Fruit fly (Drosophila melanogaster) whole organism, prepupa: Measurements from ENCODE around the gene Pif1B.

Experiments
- Blimp-1 ChIP-seq: fragments of 200-800 bp; sonication (Bioruptor generic); optimal IDR thresholded peaks from 3 replicates; lab custom pipeline; 2017; ENCODE audit warnings: missing biosample characterization, missing genetic modification characterization, mild to moderate bottlenecking, moderate library complexity, missing genetic modification reagents
- CG10631 ChIP-seq: fragments of 200-800 bp; sonication (Bioruptor generic); optimal IDR thresholded peaks from 2 replicates; lab custom pipeline; 2016; ENCODE audit warnings: missing biosample characterization, missing genetic modification characterization
- CG10669 ChIP-seq: fragments of 200-800 bp; sonication (Bioruptor generic); optimal IDR thresholded peaks from 3 replicates; lab custom pipeline; 2018; ENCODE audit warnings: missing biosample characterization, mild to moderate bottlenecking, missing genetic modification characterization, moderate library complexity
- CG11294 ChIP-seq: fragments of 200-800 bp; sonication (Bioruptor generic); IDR thresholded peaks from 2 replicates; pipeline ENCODE4 v1.3.6; 2022; ENCODE audit warnings: missing biosample characterization, missing genetic modification characterization
- CG11762 ChIP-seq: fragments of 200-800 bp; sonication (Bioruptor generic); optimal IDR thresholded peaks from 3 replicates; lab custom pipeline; 2016; ENCODE audit warnings: missing biosample characterization, missing genetic modification characterization; ENCODE audit not compliant: insufficient read depth
- CG11902 ChIP-seq: fragments of 200-800 bp; sonication (Bioruptor generic); optimal IDR thresholded peaks from 3 replicates; lab custom pipeline; 2016; ENCODE audit warnings: missing biosample characterization, missing genetic modification characterization
- CG15336 ChIP-seq: fragments of 200-800 bp; sonication (Bioruptor generic); IDR thresholded peaks from 2 replicates; pipeline ENCODE4 v1.3.6; 2022; ENCODE audit warnings: missing biosample characterization, missing genetic modification characterization
- CG16779 ChIP-seq: fragments of 200-800 bp; sonication (Bioruptor generic); optimal IDR thresholded peaks from 3 replicates; lab custom pipeline; 2017; ENCODE audit warnings: missing biosample characterization, mild to moderate bottlenecking, missing genetic modification characterization
- CG3032 ChIP-seq: fragments of 200-800 bp; optimal IDR thresholded peaks from 2 replicates; lab custom pipeline; 2019; ENCODE audit warnings: missing biosample characterization, mild to moderate bottlenecking, missing genetic modification characterization, moderate library complexity
- CG31627 ChIP-seq: fragments of 200-800 bp; sonication (Bioruptor generic); optimal IDR thresholded peaks from 3 replicates; lab custom pipeline; 2016; ENCODE audit warnings: missing biosample characterization, missing genetic modification characterization
- CG32006 ChIP-seq: fragments of 200-800 bp; sonication (Bioruptor generic); optimal IDR thresholded peaks from 3 replicates; lab custom pipeline; 2017; ENCODE audit warnings: missing biosample characterization, mild to moderate bottlenecking, missing genetic modification characterization
- CG34406 ChIP-seq: fragments of 200-800 bp; sonication (Bioruptor generic); optimal IDR thresholded peaks from 3 replicates; lab custom pipeline; 2016; ENCODE audit warnings: missing biosample characterization, missing genetic modification characterization
- CG3919 ChIP-seq: fragments of 200-800 bp; sonication (Bioruptor generic); optimal IDR thresholded peaks from 3 replicates; lab custom pipeline; 2016; ENCODE audit warnings: missing biosample characterization, missing genetic modification characterization
- CG4318 ChIP-seq: fragments of 200-800 bp; sonication (Bioruptor generic); optimal IDR thresholded peaks from 3 replicates; lab custom pipeline; 2017; ENCODE audit warnings: missing biosample characterization, mild to moderate bottlenecking, missing genetic modification characterization
- CG6276 ChIP-seq: fragments of 200-800 bp; sonication (Bioruptor generic); optimal IDR thresholded peaks from 2 replicates; lab custom pipeline; 2017; ENCODE audit warnings: missing biosample characterization, mild to moderate bottlenecking, missing genetic modification characterization
- CG6792 ChIP-seq: fragments of 200-800 bp; sonication (Bioruptor generic); optimal IDR thresholded peaks from 3 replicates; lab custom pipeline; 2016; ENCODE audit warnings: missing biosample characterization, missing genetic modification characterization
- CG6808 ChIP-seq: fragments of 200-800 bp; sonication (Bioruptor generic); optimal IDR thresholded peaks from 3 replicates; lab custom pipeline; 2017; ENCODE audit warnings: missing biosample characterization, missing genetic modification characterization, mild to moderate bottlenecking, moderate library complexity, missing genetic modification reagents
- CG7368 ChIP-seq: fragments of 200-800 bp; sonication (Bioruptor generic); optimal IDR thresholded peaks from 3 replicates; lab custom pipeline; 2016; ENCODE audit warnings: missing biosample characterization, missing genetic modification characterization
- CG8119 ChIP-seq: fragments of 200-800 bp; sonication (Bioruptor generic); IDR thresholded peaks from 3 replicates; pipeline ENCODE4 v1.3.6; 2022; ENCODE audit warnings: missing biosample characterization, missing genetic modification characterization
- CG8632 ChIP-seq: fragments of 200-800 bp; sonication (Bioruptor generic); optimal IDR thresholded peaks from 3 replicates; lab custom pipeline; 2016; ENCODE audit warnings: missing biosample characterization, missing genetic modification characterization
- Eip75B ChIP-seq: fragments of 200-800 bp; sonication (Bioruptor generic); optimal IDR thresholded peaks from 3 replicates; lab custom pipeline; 2016; ENCODE audit warnings: missing biosample characterization, missing genetic modification characterization
- Eip78C ChIP-seq: fragments of 200-800 bp; sonication (Bioruptor generic); peaks from one replicate; lab custom pipeline; 2016; ENCODE audit warnings: missing biosample characterization, missing genetic modification characterization
- Eip93F ChIP-seq: fragments of 200-800 bp; sonication (Bioruptor generic); optimal IDR thresholded peaks from 2 replicates; lab custom pipeline; 2016; ENCODE audit warnings: missing biosample characterization, mild to moderate bottlenecking, missing genetic modification characterization
- Ets21C ChIP-seq: fragments of 200-800 bp; sonication (Bioruptor generic); optimal IDR thresholded peaks from 3 replicates; lab custom pipeline; 2016; ENCODE audit warnings: missing biosample characterization, missing genetic modification characterization
- Gug ChIP-seq: fragments of 200-800 bp; sonication (Bioruptor generic); IDR thresholded peaks from 2 replicates; pipeline ENCODE4 v1.3.6; 2022; ENCODE audit warnings: missing biosample characterization, missing genetic modification characterization
- Hr39 ChIP-seq: fragments of 200-800 bp; sonication (Bioruptor generic); optimal IDR thresholded peaks from 2 replicates; lab custom pipeline; 2016; ENCODE audit warnings: missing biosample characterization, missing genetic modification characterization
- Hr4 ChIP-seq: fragments of 200-800 bp; sonication (Bioruptor generic); optimal IDR thresholded peaks from 3 replicates; lab custom pipeline; 2016; ENCODE audit warnings: missing biosample characterization, missing genetic modification characterization
- OdsH ChIP-seq: fragments of 200-800 bp; sonication (Bioruptor generic); optimal IDR thresholded peaks from 3 replicates; lab custom pipeline; 2016; ENCODE audit warnings: missing biosample characterization, missing genetic modification characterization
- Smox ChIP-seq: fragments of 200-800 bp; sonication (Bioruptor generic); optimal IDR thresholded peaks from 3 replicates; lab custom pipeline; 2016; ENCODE audit warnings: missing biosample characterization, missing genetic modification characterization
- Sox102F ChIP-seq: fragments of 200-800 bp; sonication (Bioruptor generic); optimal IDR thresholded peaks from 2 replicates; lab custom pipeline; 2016; ENCODE audit warnings: missing biosample characterization, mild to moderate bottlenecking, missing genetic modification characterization
- Sox15 ChIP-seq: fragments of 200-800 bp; sonication (Bioruptor generic); optimal IDR thresholded peaks from 3 replicates; lab custom pipeline; 2016; ENCODE audit warnings: missing biosample characterization, missing genetic modification characterization
- achi ChIP-seq: fragments of 200-800 bp; sonication (Bioruptor generic); optimal IDR thresholded peaks from 3 replicates; lab custom pipeline; 2016; ENCODE audit warnings: missing biosample characterization, missing genetic modification characterization
- acj6 ChIP-seq: fragments of 200-800 bp; sonication (Bioruptor generic); optimal IDR thresholded peaks from 3 replicates; lab custom pipeline; 2016; ENCODE audit warnings: missing biosample characterization, missing genetic modification characterization
- cyc ChIP-seq: fragments of 200-800 bp; sonication (Bioruptor generic); optimal IDR thresholded peaks from 3 replicates; lab custom pipeline; 2016; ENCODE audit warnings: missing biosample characterization, missing genetic modification characterization
- dac ChIP-seq: fragments of 200-800 bp; sonication (Bioruptor generic); optimal IDR thresholded peaks from 2 replicates; lab custom pipeline; 2017; ENCODE audit warnings: missing biosample characterization, mild to moderate bottlenecking, missing genetic modification characterization
- eg ChIP-seq: fragments of 200-800 bp; sonication (Bioruptor generic); IDR thresholded peaks from 3 replicates; pipeline ENCODE4 v1.3.6; 2022; ENCODE audit warnings: missing biosample characterization, missing genetic modification characterization
- esn ChIP-seq: fragments of 200-800 bp; sonication (Bioruptor generic); optimal IDR thresholded peaks from 2 replicates; lab custom pipeline; 2016; ENCODE audit warnings: missing biosample characterization, mild to moderate bottlenecking, missing genetic modification characterization, moderate library complexity
- fd59A ChIP-seq: fragments of 200-800 bp; sonication (Bioruptor generic); optimal IDR thresholded peaks from 2 replicates; lab custom pipeline; 2017; ENCODE audit warnings: missing biosample characterization, mild to moderate bottlenecking, missing genetic modification characterization, missing genetic modification reagents
- fd85E ChIP-seq: fragments of 200-800 bp; sonication (Bioruptor generic); optimal IDR thresholded peaks from 3 replicates; lab custom pipeline; 2016; ENCODE audit warnings: missing biosample characterization, missing genetic modification characterization
- fkh ChIP-seq: fragments of 200-800 bp; sonication (Bioruptor generic); optimal IDR thresholded peaks from 3 replicates; lab custom pipeline; 2017; ENCODE audit warnings: missing biosample characterization, mild to moderate bottlenecking, missing genetic modification characterization, moderate library complexity
- lz ChIP-seq: fragments of 200-800 bp; sonication (Bioruptor generic); optimal IDR thresholded peaks from 3 replicates; lab custom pipeline; 2016; ENCODE audit warnings: missing biosample characterization, missing genetic modification characterization
- net ChIP-seq: fragments of 200-800 bp; sonication (Bioruptor generic); optimal IDR thresholded peaks from 3 replicates; lab custom pipeline; 2016; ENCODE audit warnings: missing biosample characterization, missing genetic modification characterization
- pdm3 ChIP-seq: fragments of 200-800 bp; sonication (Bioruptor generic); optimal IDR thresholded peaks from 3 replicates; lab custom pipeline; 2016; ENCODE audit warnings: missing biosample characterization, missing genetic modification characterization
- salr ChIP-seq, 2 experiments: fragments of 200-800 bp; sonication (Bioruptor generic); optimal IDR thresholded peaks; 3 replicates each; lab custom pipeline; 2016 to 2018; ENCODE audit warnings: missing biosample characterization in 2 of 2, missing genetic modification characterization in 2 of 2, mild to moderate bottlenecking in 1 of 2
- spab ChIP-seq: fragments of 200-800 bp; sonication (Bioruptor generic); optimal IDR thresholded peaks from 2 replicates; lab custom pipeline; 2017; ENCODE audit warnings: missing biosample characterization, mild to moderate bottlenecking, missing genetic modification characterization, missing genetic modification reagents
- ss ChIP-seq, 2 experiments: fragments of 200-800 bp; sonication (Bioruptor generic); optimal IDR thresholded peaks; 2 replicates in 1 of 2; 3 replicates in 1 of 2; lab custom pipeline; 2017 to 2018; ENCODE audit warnings: mild to moderate bottlenecking in 2 of 2, missing biosample characterization in 2 of 2, missing genetic modification characterization in 2 of 2, moderate library complexity in 1 of 2
- svp ChIP-seq: fragments of 200-800 bp; sonication (Bioruptor generic); peaks from one replicate; lab custom pipeline; 2016; ENCODE audit warnings: missing biosample characterization, missing genetic modification characterization
- topi ChIP-seq: fragments of 200-800 bp; sonication (Bioruptor generic); optimal IDR thresholded peaks from 3 replicates; lab custom pipeline; 2016; ENCODE audit warnings: missing biosample characterization, missing genetic modification characterization
- vri ChIP-seq: fragments of 200-800 bp; sonication (Bioruptor generic); optimal IDR thresholded peaks from 3 replicates; lab custom pipeline; 2016; ENCODE audit warnings: missing biosample characterization, mild to moderate bottlenecking, missing genetic modification characterization

The Pif1B gene

dm6 chr3R:8821623-8822022 is 20.6 kb upstream of the Pif1B start, which contains the start of gene CG8369:
Gene CG8369, plus strand, starts transcription at chr3R:8822008.
- TF ChIP-seq CG6792 (GFP tag; lab: Kevin White, UChicago), result no peak
- peak; percentile 98 for TF ChIP-seq svp (GFP tag; lab: Kevin White, UChicago)
- TF ChIP-seq CG8632 (GFP tag; lab: Kevin White, UChicago), result no peak
- no peak for TF ChIP-seq CG7368 (GFP tag; lab: Kevin White, UChicago)
- TF ChIP-seq fkh, result peak; percentile 7
- TF ChIP-seq CG11902 (GFP tag; lab: Kevin White, UChicago), result no peak
- TF ChIP-seq OdsH (GFP tag; lab: Kevin White, UChicago), result no peak

DNA sequence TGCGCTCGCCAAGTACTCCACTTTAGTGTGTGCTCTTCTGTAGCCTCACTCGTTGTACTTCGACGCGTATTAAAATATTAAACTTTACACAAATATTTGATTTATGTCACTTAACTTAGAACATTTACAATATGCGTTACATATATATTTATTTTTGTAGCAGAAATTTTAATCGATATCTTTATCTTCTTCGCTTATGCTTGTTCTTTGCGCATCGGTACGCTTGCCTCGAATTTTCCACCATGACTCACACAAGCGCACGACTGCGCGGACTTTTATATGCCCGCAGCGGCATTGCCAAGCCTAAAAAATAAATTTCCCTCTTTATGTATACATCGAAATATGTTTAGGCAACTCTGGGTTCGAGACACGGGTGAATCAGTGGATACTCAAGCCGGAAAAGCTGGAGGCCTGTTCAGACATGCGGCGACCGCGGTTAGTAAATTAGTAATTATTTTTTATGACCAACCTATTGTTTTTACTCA is 19.5 kb upstream of the Pif1B start, which contains the start of gene aqz:
TSS of gene aqz (minus strand) at position 255 of the 485 bp plus-strand sequence.
- no peak for TF ChIP-seq CG34406 (GFP tag; lab: Kevin White, UChicago)
- no peak for TF ChIP-seq CG10631 (GFP tag; lab: Kevin White, UChicago)
- peak; percentile 30 for TF ChIP-seq acj6 (GFP tag; lab: Kevin White, UChicago)
- TF ChIP-seq Blimp-1, result peak; percentile 24
- TF ChIP-seq CG6808 (GFP tag; lab: Kevin White, UChicago), result peak; percentile 21
- TF ChIP-seq achi, result no peak
- peak; percentile 24 for TF ChIP-seq cyc (GFP tag; lab: Kevin White, UChicago)
- TF ChIP-seq CG8119 (GFP tag; lab: Robert Waterston, UW), result no peak
- TF ChIP-seq CG4318 (GFP tag; lab: Kevin White, UChicago), result no peak
- peak; percentile 8 for TF ChIP-seq Sox15 (GFP tag; lab: Kevin White, UChicago)
- TF ChIP-seq CG6276 (GFP tag; lab: Kevin White, UChicago), result no peak
- peak; percentile 23 for TF ChIP-seq Eip93F (GFP tag; lab: Kevin White, UChicago)
- peak; percentile 18 for TF ChIP-seq Hr4 (GFP tag; lab: Kevin White, UChicago)
- no peak for TF ChIP-seq CG10669 (GFP tag; lab: Kevin White, UChicago)
- TF ChIP-seq fd85E, result no peak
- peak; percentile 62 for TF ChIP-seq vri
- TF ChIP-seq ss (GFP tag; optimal IDR thresholded peaks at IDR 0.05; lab: Kevin White, UChicago), result peak; percentile 44 to 58
- no peak for TF ChIP-seq spab (GFP tag; lab: Kevin White, UChicago)
- TF ChIP-seq net, result peak; percentile 55
- TF ChIP-seq Eip78C, result peak; percentile 58
- TF ChIP-seq eg (GFP tag; lab: Robert Waterston, UW), result peak; percentile 57; the same call in 2 of the 3 replicates
- TF ChIP-seq topi (GFP tag; lab: Kevin White, UChicago), result peak; percentile 38
- TF ChIP-seq CG11902 (GFP tag; lab: Kevin White, UChicago), result no peak
- peak; percentile 2 for TF ChIP-seq dac (GFP tag; lab: Kevin White, UChicago)
- no peak for TF ChIP-seq fd59A (GFP tag; lab: Kevin White, UChicago)
- no peak for TF ChIP-seq CG11294
- peak; percentile 42 for TF ChIP-seq esn (GFP tag; lab: Kevin White, UChicago)
- TF ChIP-seq Sox102F (GFP tag; lab: Kevin White, UChicago), result peak; percentile 56
- no peak for TF ChIP-seq CG11762 (GFP tag; lab: Kevin White, UChicago)
- TF ChIP-seq Eip75B (GFP tag; lab: Kevin White, UChicago), result peak; percentile 48
- no peak for TF ChIP-seq Gug (GFP tag; lab: Robert Waterston, UW)
- TF ChIP-seq pdm3, result peak; percentile 32
- no peak for TF ChIP-seq salr (GFP tag; optimal IDR thresholded peaks at IDR 0.05; lab: Kevin White, UChicago)
- TF ChIP-seq CG32006, result no peak
- peak; percentile 28 for TF ChIP-seq Ets21C
- TF ChIP-seq OdsH (GFP tag; lab: Kevin White, UChicago), result no peak
- peak; percentile 40 for TF ChIP-seq CG3032 (tag; lab: Kevin White, UChicago)
- peak; percentile 42 for TF ChIP-seq Hr39
- peak; percentile 47 for TF ChIP-seq CG16779 (tag; lab: Kevin White, UChicago)
- peak; percentile 36 for TF ChIP-seq CG31627 (GFP tag; lab: Kevin White, UChicago)
- peak; percentile 11 for TF ChIP-seq lz
- TF ChIP-seq CG15336 (GFP tag; lab: Robert Waterston, UW), result peak; percentile 47; the same call in 1 of the 2 replicates
- TF ChIP-seq CG3919 (GFP tag; lab: Kevin White, UChicago), result peak; percentile 45
- TF ChIP-seq CG6792 (GFP tag; lab: Kevin White, UChicago), result peak; percentile 38
- no peak for TF ChIP-seq CG8632 (GFP tag; lab: Kevin White, UChicago)
- TF ChIP-seq Smox (GFP tag; lab: Kevin White, UChicago), result no peak
- TF ChIP-seq CG7368 (GFP tag; lab: Kevin White, UChicago), result peak; percentile 16
